Fruit fly (Drosophila melanogaster): ENCODE measurements around the gene CG31974.

CG31974 gene

DNA sequence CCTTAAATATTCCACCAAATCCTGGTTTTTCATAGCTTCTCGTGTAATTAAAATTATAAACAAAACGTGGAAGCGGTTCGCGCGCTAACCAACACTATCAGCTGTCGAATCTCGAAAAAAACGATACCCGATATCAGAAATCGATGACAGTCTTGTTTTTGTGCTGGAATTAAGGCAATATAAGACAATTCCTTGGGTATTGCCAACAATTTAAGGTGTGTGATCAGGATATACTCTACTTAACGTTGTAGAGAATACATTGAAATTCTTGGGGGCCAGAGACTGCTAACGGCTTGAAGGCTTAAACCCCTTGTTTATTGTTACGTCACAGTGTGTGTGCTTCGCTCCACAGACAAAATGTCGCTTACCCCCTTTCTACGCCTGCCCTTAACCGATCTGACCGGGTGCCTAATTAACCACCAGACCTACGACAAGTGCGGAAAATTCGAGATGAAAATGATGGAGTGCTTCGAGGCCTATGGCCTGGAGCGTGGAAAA, 12.4 kb upstream of the CG31974 start, which contains the start of gene Pus10:
Gene Pus10 (minus strand): TSS at position 91 of the 498 bp plus-strand sequence.
- TF ChIP-seq Hr96 (GFP tag; optimal IDR thresholded peaks at IDR 0.05): no peak
- peak; percentile 49 for TF ChIP-seq cic (GFP tag; optimal IDR thresholded peaks at IDR 0.05)
- TF ChIP-seq CG7045 (GFP tag; optimal IDR thresholded peaks at IDR 0.05): peak; percentile 42
- peak; percentile 93 for TF ChIP-seq Mnt (GFP tag; optimal IDR thresholded peaks at IDR 0.05)
- TF ChIP-seq pad (GFP tag; optimal IDR thresholded peaks at IDR 0.05): peak; percentile 28
- peak; percentile 24 for TF ChIP-seq bab1 (GFP tag; optimal IDR thresholded peaks at IDR 0.05)
- TF ChIP-seq CG33017 (tag; optimal IDR thresholded peaks at IDR 0.05): peak; percentile 17
- no peak for TF ChIP-seq CG14711 (tag; optimal IDR thresholded peaks at IDR 0.05)
- TF ChIP-seq CG7101 (tag; optimal IDR thresholded peaks at IDR 0.05): peak; percentile 49
- TF ChIP-seq tj (GFP tag; optimal IDR thresholded peaks at IDR 0.05): peak; percentile 0
- peak; percentile 54 for TF ChIP-seq CG12768 (GFP tag; optimal IDR thresholded peaks at IDR 0.05)
- TF ChIP-seq CG11617 (GFP tag; optimal IDR thresholded peaks at IDR 0.05): peak; percentile 60
- peak; percentile 30 for TF ChIP-seq Crg-1 (GFP tag; optimal IDR thresholded peaks at IDR 0.05)
- TF ChIP-seq ovo (GFP tag; optimal IDR thresholded peaks at IDR 0.05): no peak

DNA sequence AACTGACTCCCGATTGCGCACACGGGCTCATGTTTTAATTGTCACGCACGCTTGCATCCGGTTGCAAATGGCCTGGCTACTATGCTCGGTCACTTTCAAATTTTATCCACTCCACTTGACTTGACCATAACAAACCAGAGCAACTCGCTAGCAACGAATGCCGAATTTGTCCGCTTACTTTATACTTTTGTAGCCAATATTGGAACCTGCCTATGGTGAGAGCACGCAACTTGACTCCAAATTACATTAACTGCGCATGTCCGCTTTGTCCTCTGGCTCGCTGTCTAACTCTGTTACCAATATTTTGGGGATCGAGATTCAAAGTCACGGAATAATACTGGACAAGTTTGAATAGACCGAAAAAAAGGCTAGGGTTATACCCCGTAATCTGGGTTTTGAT, 10.3 kb upstream of the CG31974 start, which contains the start of gene CG42399:
Gene CG42399 (minus strand): TSS at position 159 of the 400 bp plus-strand sequence.
- TF ChIP-seq kay (GFP tag; ENCODE audit: borderline replicate concordance) (no peak), CG33017 (tag; optimal IDR thresholded peaks at IDR 0.05) (no peak), Crg-1 (GFP tag; optimal IDR thresholded peaks at IDR 0.05) (no peak), Mnt (GFP tag; optimal IDR thresholded peaks at IDR 0.05) (no peak), cic (GFP tag; optimal IDR thresholded peaks at IDR 0.05) (no peak), CG11617 (GFP tag; optimal IDR thresholded peaks at IDR 0.05) (no peak), pad (GFP tag; optimal IDR thresholded peaks at IDR 0.05) (no peak), CG12768 (GFP tag; optimal IDR thresholded peaks at IDR 0.05) (no peak), cnc (optimal IDR thresholded peaks at IDR 0.05) (no peak), CG7101 (tag; optimal IDR thresholded peaks at IDR 0.05) (no peak), Hr96 (GFP tag; optimal IDR thresholded peaks at IDR 0.05) (no peak), toe (GFP tag; optimal IDR thresholded peaks at IDR 0.05) (no peak)

DNA sequence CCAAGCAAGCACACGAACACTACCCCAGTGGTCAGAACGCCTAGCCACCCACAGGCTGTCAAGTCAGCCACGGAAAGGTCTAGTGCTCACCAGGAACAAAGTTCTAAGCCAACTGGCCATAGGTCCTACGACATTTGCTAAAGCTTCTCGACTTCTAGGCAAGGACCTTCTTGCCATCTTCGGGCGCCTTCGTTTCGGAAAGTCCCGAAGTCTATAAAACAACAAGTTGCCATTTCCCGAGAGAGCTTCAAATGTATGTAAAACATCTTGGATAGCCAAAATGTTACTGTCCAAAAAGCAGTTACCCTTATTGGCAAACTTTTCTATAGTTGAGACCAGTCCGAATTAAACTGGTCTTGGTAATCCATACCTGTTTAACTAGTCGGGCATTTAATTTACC, 3.6 kb upstream of the CG31974 start:
- TF ChIP-seq kay (GFP tag; ENCODE audit: borderline replicate concordance) (no peak), Hr96 (GFP tag; optimal IDR thresholded peaks at IDR 0.05) (no peak), bab1 (GFP tag; optimal IDR thresholded peaks at IDR 0.05) (no peak), pad (GFP tag; optimal IDR thresholded peaks at IDR 0.05) (no peak), Crg-1 (GFP tag; optimal IDR thresholded peaks at IDR 0.05) (no peak), Mnt (GFP tag; optimal IDR thresholded peaks at IDR 0.05) (no peak), CG12768 (GFP tag; optimal IDR thresholded peaks at IDR 0.05) (no peak), CG11617 (GFP tag; optimal IDR thresholded peaks at IDR 0.05) (no peak), CG7101 (tag; optimal IDR thresholded peaks at IDR 0.05) (no peak), CG5204 (GFP tag; optimal IDR thresholded peaks at IDR 0.05) (no peak)

DNA sequence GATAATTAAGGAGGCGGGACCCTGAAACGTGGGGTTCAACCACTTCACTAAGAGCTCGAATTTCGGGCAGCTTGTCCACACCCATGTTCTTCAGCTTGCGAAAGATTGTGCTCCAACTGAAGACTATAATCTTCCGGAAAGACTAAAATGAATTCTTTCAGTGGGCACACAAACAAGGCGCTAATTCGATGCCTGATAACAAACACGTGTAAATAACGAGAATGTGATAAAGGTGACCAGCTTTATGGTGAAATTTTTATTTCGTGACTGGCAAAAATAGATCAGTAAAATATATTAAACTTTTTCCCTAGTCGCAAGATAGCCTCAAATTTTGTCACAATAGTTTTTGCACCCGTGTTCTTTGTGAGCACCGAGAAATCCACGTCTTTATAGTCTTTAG, 2.0 kb downstream of the CG31974 start, which contains the start of the genes CG31975 and ovm:
Gene CG31975 (minus strand): TSS at position 144 of the 400 bp plus-strand sequence.
Gene ovm (minus strand): TSS at position 144 of the 400 bp plus-strand sequence.
- TF ChIP-seq CG1620 (GFP tag; optimal IDR thresholded peaks at IDR 0.05) (no peak), Mnt (GFP tag; optimal IDR thresholded peaks at IDR 0.05) (peak; percentile 26), kay (GFP tag; ENCODE audit: borderline replicate concordance) (peak; percentile 1), cnc (optimal IDR thresholded peaks at IDR 0.05) (peak in 1 of 2 experiments; percentile 68), bab1 (GFP tag; optimal IDR thresholded peaks at IDR 0.05) (no peak), Hr96 (GFP tag; optimal IDR thresholded peaks at IDR 0.05) (no peak)

DNA sequence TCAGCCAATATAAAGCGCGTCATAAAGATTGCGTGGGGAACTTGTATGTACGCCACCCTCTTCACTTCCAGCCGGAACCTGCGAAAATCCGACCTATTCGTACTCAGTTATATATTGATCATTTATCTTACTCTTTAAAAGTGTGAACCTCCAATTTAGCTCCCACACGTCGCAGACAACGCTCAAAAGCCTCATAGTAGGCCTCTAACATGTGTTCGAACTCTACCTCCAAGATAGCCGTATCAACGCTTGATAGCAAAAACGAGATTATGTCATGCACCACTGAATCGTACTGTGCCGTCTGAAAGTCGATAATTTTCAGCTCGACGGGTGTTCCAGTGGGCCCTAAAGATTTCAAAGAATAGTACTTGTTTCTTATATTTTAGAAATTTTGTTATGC, 3.3 kb downstream of the CG31974 start:
- peak; percentile 37 for TF ChIP-seq cic (GFP tag; optimal IDR thresholded peaks at IDR 0.05)
- TF ChIP-seq CG11617 (GFP tag; optimal IDR thresholded peaks at IDR 0.05): no peak
- TF ChIP-seq CG12768 (GFP tag; optimal IDR thresholded peaks at IDR 0.05): peak; percentile 27
- no peak for TF ChIP-seq toe (GFP tag; optimal IDR thresholded peaks at IDR 0.05)
- TF ChIP-seq pad (GFP tag; optimal IDR thresholded peaks at IDR 0.05): no peak
- TF ChIP-seq CG7101 (tag; optimal IDR thresholded peaks at IDR 0.05): no peak

DNA sequence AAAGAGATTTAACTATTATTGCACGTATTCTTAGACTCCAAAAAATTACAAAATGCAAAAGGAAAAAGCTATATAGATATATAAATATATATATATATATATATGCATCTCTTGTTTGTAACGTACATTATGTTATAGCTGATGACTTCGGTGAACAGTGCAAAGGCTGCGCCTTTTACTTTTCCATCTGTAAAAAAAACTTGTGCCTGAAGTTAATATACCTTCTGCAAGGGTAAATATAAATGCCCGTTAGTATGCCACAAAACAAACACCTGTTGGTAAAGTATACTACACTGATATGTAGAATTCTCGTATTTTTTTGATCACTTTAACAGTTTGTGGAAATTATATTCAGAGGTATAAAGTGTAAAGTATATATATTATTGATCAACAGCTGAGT, 4.8 kb downstream of the CG31974 start:
- TF ChIP-seq Crg-1 (GFP tag; optimal IDR thresholded peaks at IDR 0.05): no peak
- TF ChIP-seq CG7045 (GFP tag; optimal IDR thresholded peaks at IDR 0.05): no peak
- TF ChIP-seq CG5204 (GFP tag; optimal IDR thresholded peaks at IDR 0.05): no peak
- no peak for TF ChIP-seq pad (GFP tag; optimal IDR thresholded peaks at IDR 0.05)
- TF ChIP-seq CG12768 (GFP tag; optimal IDR thresholded peaks at IDR 0.05): no peak
- no peak for TF ChIP-seq tj (GFP tag; optimal IDR thresholded peaks at IDR 0.05)
- no peak for TF ChIP-seq cic (GFP tag; optimal IDR thresholded peaks at IDR 0.05)
- TF ChIP-seq Clk (GFP tag; optimal IDR thresholded peaks at IDR 0.05): no peak
- no peak for TF ChIP-seq kay (GFP tag; ENCODE audit: borderline replicate concordance)
- TF ChIP-seq CG11617 (GFP tag; optimal IDR thresholded peaks at IDR 0.05): no peak
- no peak for TF ChIP-seq cnc (optimal IDR thresholded peaks at IDR 0.05)
- no peak for TF ChIP-seq ovo (GFP tag; optimal IDR thresholded peaks at IDR 0.05)
- no peak for TF ChIP-seq CG33017 (tag; optimal IDR thresholded peaks at IDR 0.05)
- TF ChIP-seq Hr96 (GFP tag; optimal IDR thresholded peaks at IDR 0.05): no peak
- TF ChIP-seq CG7101 (tag; optimal IDR thresholded peaks at IDR 0.05): no peak
- no peak for TF ChIP-seq CG1620 (GFP tag; optimal IDR thresholded peaks at IDR 0.05)
- no peak for TF ChIP-seq CG14711 (tag; optimal IDR thresholded peaks at IDR 0.05)
- TF ChIP-seq Mnt (GFP tag; optimal IDR thresholded peaks at IDR 0.05): no peak
- TF ChIP-seq bab1 (GFP tag; optimal IDR thresholded peaks at IDR 0.05): no peak
- no peak for TF ChIP-seq toe (GFP tag; optimal IDR thresholded peaks at IDR 0.05)
